Worm (Caenorhabditis elegans) whole organism, midembryonic: ENCODE data around the gene ccr-4.

Experiments used
- T22C8.4 ChIP-seq: fragments of 200-800 bp; sonication (Bioruptor generic); IDR thresholded peaks from 2 replicates; pipeline ENCODE4 v1.3.6; 2022; ENCODE audit warnings: missing genetic modification characterization, missing compliant biosample characterization
- cog-1 ChIP-seq: sonication (generic microtip); optimal IDR thresholded peaks from 2 replicates; lab custom pipeline; 2016; ENCODE audit warnings: missing genetic modification characterization, missing compliant biosample characterization
- flt-1 ChIP-seq: fragments of 200-800 bp; sonication (Bioruptor generic); IDR thresholded peaks from 2 replicates; pipeline ENCODE4 v1.3.6; 2022; ENCODE audit warnings: missing genetic modification characterization, missing compliant biosample characterization
- klf-2 ChIP-seq: fragments of 200-800 bp; sonication (Bioruptor generic); conservative IDR thresholded peaks from 2 replicates; pipeline ENCODE4 v1.3.6; 2022; ENCODE audit warnings: missing genetic modification reagents, missing genetic modification characterization, missing compliant biosample characterization
- ref-1 ChIP-seq: fragments of 200-800 bp; sonication (Bioruptor generic); conservative IDR thresholded peaks from 2 replicates; pipeline ENCODE4 v1.3.6; 2022; ENCODE audit warnings: missing genetic modification reagents, missing genetic modification characterization, missing compliant biosample characterization
- ztf-29 ChIP-seq: fragments of 200-800 bp; sonication (Bioruptor generic); IDR thresholded peaks from 2 replicates; pipeline ENCODE4 v1.3.6; 2022; ENCODE audit warnings: missing genetic modification reagents, missing genetic modification characterization, missing compliant biosample characterization

- TF ChIP-seq klf-2 (GFP tag; lab: Robert Waterston, UW) (no peak), flt-1 (GFP tag; lab: Robert Waterston, UW) (no peak), T22C8.4 (GFP tag; lab: Robert Waterston, UW) (no peak), ref-1 (no peak), cog-1 (tag; lab: Kevin White, UChicago) (no peak), ztf-29 (GFP tag; lab: Robert Waterston, UW) (no peak)
Observed at ce11 chrIV:12334708-12335107, 26.6 kb upstream of the ccr-4 start.
